Fruit fly (Drosophila melanogaster) whole organism, embryonic: ENCODE data around the gene jv.

Experiments
- Abd-B ChIP-seq: fragments of 200-800 bp; sonication (Bioruptor generic); optimal IDR thresholded peaks from 2 replicates; lab custom pipeline; 2018; ENCODE audit warnings: missing biosample characterization, mild to moderate bottlenecking, missing genetic modification characterization, moderate library complexity
- Asciz ChIP-seq: fragments of 200-800 bp; sonication (Bioruptor generic); optimal IDR thresholded peaks from 2 replicates; lab custom pipeline; 2017; ENCODE audit warnings: missing biosample characterization, mild to moderate bottlenecking, missing genetic modification characterization, missing genetic modification reagents
- Awh ChIP-seq: fragments of 200-800 bp; sonication (Bioruptor generic); IDR thresholded peaks from 2 replicates; pipeline ENCODE4, ENCODE4 v1.3.6; 2022; ENCODE audit warnings: missing biosample characterization, missing genetic modification characterization
- B-H1 ChIP-seq: fragments of 200-800 bp; sonication (Bioruptor generic); IDR thresholded peaks from 3 replicates; pipeline ENCODE4 v1.3.6; 2022; ENCODE audit warnings: missing biosample characterization, missing genetic modification characterization
- BEAF-32 ChIP-seq: fragments of 200-800 bp; sonication (Bioruptor generic); optimal IDR thresholded peaks from 3 replicates; lab custom pipeline; 2017; ENCODE audit warnings: missing biosample characterization, missing genetic modification characterization, mild to moderate bottlenecking, moderate library complexity, missing genetic modification reagents
- C15 ChIP-seq: fragments of 200-800 bp; sonication (Bioruptor generic); IDR thresholded peaks from 3 replicates; pipeline ENCODE4 v1.3.6; 2022; ENCODE audit warnings: missing biosample characterization, missing genetic modification characterization
- CG10147 ChIP-seq: fragments of 200-800 bp; sonication (Bioruptor generic); optimal IDR thresholded peaks from 2 replicates; lab custom pipeline; 2019; ENCODE audit warnings: missing biosample characterization, mild to moderate bottlenecking, missing genetic modification characterization, moderate library complexity
- CG12299 ChIP-seq: fragments of 200-800 bp; sonication (Bioruptor generic); optimal IDR thresholded peaks from 2 replicates; lab custom pipeline; 2018; ENCODE audit warnings: missing biosample characterization, mild to moderate bottlenecking, missing genetic modification characterization
- CG14014 ChIP-seq: fragments of 200-800 bp; sonication (Bioruptor generic); IDR thresholded peaks from 2 replicates; pipeline ENCODE4 v1.3.6; 2022; ENCODE audit warnings: missing biosample characterization, missing genetic modification characterization
- CG15479 ChIP-seq: fragments of 200-800 bp; sonication (Bioruptor generic); optimal IDR thresholded peaks from 3 replicates; lab custom pipeline; 2019; ENCODE audit warnings: missing biosample characterization, mild to moderate bottlenecking, missing genetic modification characterization, moderate library complexity
- CG30403 ChIP-seq: fragments of 200-800 bp; sonication (Bioruptor generic); optimal IDR thresholded peaks from 3 replicates; lab custom pipeline; 2016; ENCODE audit warnings: missing biosample characterization, missing genetic modification characterization
- CG3163 ChIP-seq: fragments of 200-800 bp; sonication (Bioruptor generic); optimal IDR thresholded peaks from 3 replicates; lab custom pipeline; 2016; ENCODE audit warnings: missing biosample characterization, missing genetic modification characterization
- CG3995 ChIP-seq: fragments of 200-800 bp; sonication (Bioruptor generic); optimal IDR thresholded peaks from 3 replicates; lab custom pipeline; 2016; ENCODE audit warnings: missing biosample characterization, missing genetic modification characterization
- CG4617 ChIP-seq: fragments of 200-800 bp; sonication (Bioruptor generic); optimal IDR thresholded peaks from 3 replicates; lab custom pipeline; 2016; ENCODE audit warnings: missing biosample characterization, missing genetic modification characterization, borderline replicate concordance
- CG5953 ChIP-seq: fragments of 200-800 bp; sonication (Bioruptor generic); IDR thresholded peaks from 2 replicates; pipeline ENCODE4 v1.3.6; 2022; ENCODE audit warnings: missing biosample characterization, missing genetic modification characterization
- CG6175 ChIP-seq: fragments of 200-800 bp; sonication (Bioruptor generic); IDR thresholded peaks from 3 replicates; pipeline ENCODE4 v1.3.6; 2022; ENCODE audit warnings: missing biosample characterization, missing genetic modification characterization
- CG6854 ChIP-seq: fragments of 200-800 bp; sonication (Bioruptor generic); optimal IDR thresholded peaks from 3 replicates; lab custom pipeline; 2017; ENCODE audit warnings: missing biosample characterization, mild to moderate bottlenecking, missing genetic modification characterization
- CG7357 ChIP-seq: fragments of 200-800 bp; sonication (Bioruptor generic); IDR thresholded peaks from 3 replicates; pipeline ENCODE4 v1.3.6; 2022; ENCODE audit warnings: missing biosample characterization, missing genetic modification characterization
- CG7987 ChIP-seq: fragments of 200-800 bp; sonication (Bioruptor generic); optimal IDR thresholded peaks from 2 replicates; lab custom pipeline; 2018; ENCODE audit warnings: missing biosample characterization, mild to moderate bottlenecking, missing genetic modification characterization, moderate library complexity
- CG8924 ChIP-seq: fragments of 200-800 bp; optimal IDR thresholded peaks from 3 replicates; lab custom pipeline; 2019; ENCODE audit warnings: missing biosample characterization, mild to moderate bottlenecking, missing genetic modification characterization, moderate library complexity
- CG9797 ChIP-seq: fragments of 200-800 bp; sonication (Bioruptor generic); optimal IDR thresholded peaks from 3 replicates; lab custom pipeline; 2018; ENCODE audit warnings: missing biosample characterization, mild to moderate bottlenecking, missing genetic modification characterization
- CHES-1-like ChIP-seq: fragments of 200-800 bp; sonication (Bioruptor generic); optimal IDR thresholded peaks from 2 replicates; lab custom pipeline; 2016; ENCODE audit warnings: missing biosample characterization, missing genetic modification characterization
- Dfd ChIP-seq, 2 experiments: fragments of >200 bp; optimal IDR thresholded peaks; 2 replicates each; lab custom pipeline; 2017; ENCODE audit warnings: missing biosample characterization in 2 of 2, missing genetic modification characterization in 2 of 2
- Dll ChIP-seq: fragments of 200-800 bp; sonication (Bioruptor generic); IDR thresholded peaks from 4 replicates; pipeline ENCODE4 v1.3.6; 2022; ENCODE audit warnings: missing biosample characterization, missing genetic modification characterization; ENCODE audit not compliant: partially characterized antibody
- Eip74EF ChIP-seq, 2 experiments: fragments of 200-800 bp in 1 of 2; fragments of >200 bp in 1 of 2; sonication (Bioruptor generic) in 1 of 2; optimal IDR thresholded peaks; 2 replicates each; lab custom pipeline; 2017 to 2019; ENCODE audit warnings: missing biosample characterization in 2 of 2, missing genetic modification characterization in 2 of 2, mild to moderate bottlenecking in 1 of 2, moderate library complexity in 1 of 2
- Hr3 ChIP-seq: fragments of 200-800 bp; sonication (Bioruptor generic); optimal IDR thresholded peaks from 3 replicates; lab custom pipeline; 2016; ENCODE audit warnings: missing biosample characterization, missing genetic modification characterization
- Kr ChIP-seq: fragments of 200-800 bp; sonication (Bioruptor generic); optimal IDR thresholded peaks from 2 replicates; lab custom pipeline; 2017; ENCODE audit warnings: missing biosample characterization, mild to moderate bottlenecking, missing genetic modification characterization
- NK7.1 ChIP-seq: fragments of 200-800 bp; sonication (Bioruptor generic); optimal IDR thresholded peaks from 3 replicates; lab custom pipeline; 2016; ENCODE audit warnings: missing biosample characterization, missing genetic modification characterization
- Rfx ChIP-seq: fragments of 200-800 bp; sonication (Bioruptor generic); IDR thresholded peaks from 2 replicates; pipeline ENCODE4 v1.3.6; 2022; ENCODE audit warnings: missing biosample characterization, missing genetic modification characterization
- Usf ChIP-seq: fragments of 200-800 bp; sonication (Bioruptor generic); optimal IDR thresholded peaks from 2 replicates; lab custom pipeline; 2017; ENCODE audit warnings: missing genotype, missing biosample characterization, missing genetic modification characterization
- Xbp1 ChIP-seq: fragments of 200-800 bp; sonication (Bioruptor generic); optimal IDR thresholded peaks from 3 replicates; lab custom pipeline; 2016; ENCODE audit warnings: missing biosample characterization, mild to moderate bottlenecking, missing genetic modification characterization
- al ChIP-seq: fragments of 200-800 bp; sonication (Bioruptor generic); IDR thresholded peaks from 2 replicates; pipeline ENCODE4 v1.3.6; 2022; ENCODE audit warnings: missing biosample characterization, missing genetic modification characterization
- ato ChIP-seq: fragments of 200-800 bp; sonication (Bioruptor generic); IDR thresholded peaks from 2 replicates; pipeline ENCODE4 v1.3.6; 2022; ENCODE audit warnings: missing biosample characterization, missing genetic modification characterization; ENCODE audit not compliant: partially characterized antibody
- btn ChIP-seq: fragments of 200-800 bp; sonication (Bioruptor generic); optimal IDR thresholded peaks from 2 replicates; lab custom pipeline; 2016; ENCODE audit warnings: missing biosample characterization, missing genetic modification characterization
- cas ChIP-seq: fragments of 200-800 bp; sonication (Bioruptor generic); IDR thresholded peaks from 2 replicates; pipeline ENCODE4 v1.3.6; 2022; ENCODE audit warnings: missing biosample characterization, missing genetic modification characterization
- chn ChIP-seq: fragments of 200-800 bp; sonication (Bioruptor generic); optimal IDR thresholded peaks from 2 replicates; lab custom pipeline; 2016; ENCODE audit warnings: missing biosample characterization, missing genetic modification characterization
- ems ChIP-seq: fragments of 200-800 bp; sonication (Bioruptor generic); optimal IDR thresholded peaks from 3 replicates; lab custom pipeline; 2016; ENCODE audit warnings: missing biosample characterization, missing genetic modification characterization
- gcm2 ChIP-seq: fragments of 200-800 bp; sonication (Bioruptor generic); optimal IDR thresholded peaks from 2 replicates; lab custom pipeline; 2016; ENCODE audit warnings: missing biosample characterization, missing genetic modification characterization
- gsb-n ChIP-seq: fragments of 200-800 bp; sonication (Bioruptor generic); optimal IDR thresholded peaks from 3 replicates; lab custom pipeline; 2018; ENCODE audit warnings: missing biosample characterization, mild to moderate bottlenecking, missing genetic modification characterization
- hbn ChIP-seq: fragments of 200-800 bp; sonication (Bioruptor generic); IDR thresholded peaks from 2 replicates; pipeline ENCODE4 v1.3.6; 2022; ENCODE audit warnings: missing biosample characterization, missing genetic modification characterization; ENCODE audit not compliant: partially characterized antibody
- hkb ChIP-seq, 2 experiments: fragments of 200-800 bp in 1 of 2; fragments of >200 bp in 1 of 2; sonication (Bioruptor generic) in 1 of 2; IDR thresholded peaks in 1 of 2; optimal IDR thresholded peaks in 1 of 2; 2 replicates each; pipeline versions ENCODE4 v1.3.6 to Lab custom; 2017 to 2022; ENCODE audit warnings: missing biosample characterization in 1 of 2, missing genetic modification characterization in 1 of 2
- nau ChIP-seq: fragments of 200-800 bp; sonication (Bioruptor generic); optimal IDR thresholded peaks from 3 replicates; lab custom pipeline; 2017; ENCODE audit warnings: missing biosample characterization, mild to moderate bottlenecking, missing genetic modification characterization, missing genetic modification reagents
- oc ChIP-seq: fragments of 200-800 bp; sonication (Bioruptor generic); optimal IDR thresholded peaks from 2 replicates; lab custom pipeline; 2018; ENCODE audit warnings: missing biosample characterization, mild to moderate bottlenecking, missing genetic modification characterization, moderate library complexity
- pb ChIP-seq: fragments of 200-800 bp; sonication (Bioruptor generic); optimal IDR thresholded peaks from 3 replicates; lab custom pipeline; 2016; ENCODE audit warnings: missing biosample characterization, missing genetic modification characterization
- psq ChIP-seq: fragments of 200-800 bp; sonication (Bioruptor generic); optimal IDR thresholded peaks from 2 replicates; lab custom pipeline; 2017; ENCODE audit warnings: missing biosample characterization, missing genetic modification characterization
- salm ChIP-seq: fragments of 200-800 bp; sonication (Bioruptor generic); optimal IDR thresholded peaks from 2 replicates; lab custom pipeline; 2018; ENCODE audit warnings: missing biosample characterization, mild to moderate bottlenecking, missing genetic modification characterization
- tap ChIP-seq: fragments of 200-800 bp; optimal IDR thresholded peaks from 3 replicates; lab custom pipeline; 2019; ENCODE audit warnings: missing biosample characterization, mild to moderate bottlenecking, missing genetic modification characterization, moderate library complexity
- vfl ChIP-seq: fragments of 200-800 bp; sonication (Bioruptor generic); optimal IDR thresholded peaks from 2 replicates; lab custom pipeline; 2016; ENCODE audit warnings: missing biosample characterization, missing genetic modification characterization
- yki ChIP-seq: fragments of >200 bp; optimal IDR thresholded peaks from 3 replicates; lab custom pipeline; 2018
- zfh2 ChIP-seq: fragments of 200-800 bp; sonication (Bioruptor generic); optimal IDR thresholded peaks from 2 replicates; lab custom pipeline; 2016; ENCODE audit warnings: missing biosample characterization, missing genetic modification characterization

The jv gene

DNA sequence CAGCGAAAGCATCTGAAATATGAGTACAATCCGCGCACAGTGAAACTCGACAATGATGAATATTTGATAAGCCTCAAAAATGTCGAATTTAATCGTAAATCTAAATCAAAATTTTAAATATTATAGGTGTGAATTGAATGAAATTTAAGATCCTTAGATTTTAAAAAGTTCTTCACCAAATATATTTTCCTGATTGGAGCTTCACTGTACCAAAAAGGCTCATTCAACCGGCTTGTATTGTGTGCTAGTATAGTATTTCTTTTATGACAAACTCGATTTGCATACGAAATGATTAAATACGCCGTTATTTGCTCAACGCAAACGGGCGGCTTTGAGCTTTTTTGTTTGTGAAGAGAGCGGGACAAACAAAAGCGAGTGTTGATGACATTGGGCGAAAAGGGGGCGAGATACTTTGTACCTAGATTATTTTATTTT lies 36.3 kb downstream of the jv start (continued):
- peak; percentile 66; the same call in 1 of the 3 replicates for TF ChIP-seq CG6175
- peak; percentile 86 for TF ChIP-seq CG8924 (tag; lab: Kevin White, UChicago)
- peak; percentile 73 for TF ChIP-seq B-H1 (GFP tag; lab: Robert Waterston, UW)
- TF ChIP-seq CG3163 (GFP tag; lab: Kevin White, UChicago) = no peak
- peak; percentile 81 for TF ChIP-seq gcm2 (GFP tag; lab: Kevin White, UChicago)
- TF ChIP-seq tap (tag; lab: Kevin White, UChicago) = peak; percentile 79
- TF ChIP-seq chn = peak; percentile 73
- TF ChIP-seq CG7987 (GFP tag; lab: Kevin White, UChicago) = peak; percentile 81
- peak; percentile 83 for TF ChIP-seq cas (GFP tag; lab: Robert Waterston, UW)
- peak in 1 of 2 experiments; percentile 78 for TF ChIP-seq Eip74EF (GFP tag; optimal IDR thresholded peaks at IDR 0.05; lab: Kevin White, UChicago)
- TF ChIP-seq CG12299 = peak; percentile 77
- peak; percentile 61 for TF ChIP-seq pb (GFP tag; lab: Kevin White, UChicago)
- TF ChIP-seq al (GFP tag; lab: Robert Waterston, UW) = peak; percentile 72
- peak; percentile 87 for TF ChIP-seq zfh2
- TF ChIP-seq Dll (GFP tag; lab: Robert Waterston, UW) = no peak
- TF ChIP-seq C15 (GFP tag; lab: Robert Waterston, UW) = peak; percentile 71; the same call in 1 of the 3 replicates
- peak; percentile 88 for TF ChIP-seq CG30403 (GFP tag; lab: Kevin White, UChicago)
- TF ChIP-seq CG15479 = no peak
- TF ChIP-seq btn (GFP tag; lab: Kevin White, UChicago) = no peak
- TF ChIP-seq Awh = peak; percentile 69
- TF ChIP-seq vfl (GFP tag; lab: Kevin White, UChicago) = peak; percentile 76
- TF ChIP-seq CG9797 = no peak
- peak; percentile 76 for TF ChIP-seq Hr3 (GFP tag; lab: Kevin White, UChicago)
- no peak for TF ChIP-seq yki (lab: Kevin White, UChicago)
- TF ChIP-seq ato (GFP tag; lab: Robert Waterston, UW) = no peak
- TF ChIP-seq salm (tag; lab: Kevin White, UChicago) = peak; percentile 72
- TF ChIP-seq CG14014 = peak; percentile 91
- peak; percentile 69 for TF ChIP-seq NK7.1 (GFP tag; lab: Kevin White, UChicago)
- TF ChIP-seq CG3995 (GFP tag; lab: Kevin White, UChicago) = peak; percentile 57
- peak; percentile 17 for TF ChIP-seq CG4617
- TF ChIP-seq BEAF-32 = no peak
- peak; percentile 73 for TF ChIP-seq Abd-B (GFP tag; lab: Kevin White, UChicago)
- TF ChIP-seq CG10147 (GFP tag; lab: Kevin White, UChicago) = peak; percentile 86
- TF ChIP-seq psq (GFP tag; lab: Kevin White, UChicago) = peak; percentile 29
- TF ChIP-seq gsb-n (tag; lab: Kevin White, UChicago) = peak; percentile 70
- peak; percentile 73; the same call in 1 of the 2 replicates for TF ChIP-seq CG5953 (GFP tag; lab: Robert Waterston, UW)
- peak; percentile 81 for TF ChIP-seq Xbp1
- no peak for TF ChIP-seq hbn (GFP tag; lab: Robert Waterston, UW)
- TF ChIP-seq hkb (optimal IDR thresholded peaks at IDR 0.05; lab: Kevin White, UChicago) = no peak
- peak; percentile 86 for TF ChIP-seq hkb (GFP tag; IDR thresholded peaks at IDR 0.05; lab: Robert Waterston, UW)
- TF ChIP-seq Dfd (GFP tag; optimal IDR thresholded peaks at IDR 0.05; lab: Kevin White, UChicago) = no peak
- TF ChIP-seq CHES-1-like (GFP tag; lab: Kevin White, UChicago) = peak; percentile 75
- peak; percentile 95 for TF ChIP-seq Rfx (GFP tag; lab: Robert Waterston, UW)
- peak; percentile 89 for TF ChIP-seq oc (tag; lab: Kevin White, UChicago)
- TF ChIP-seq Usf (GFP tag; lab: Kevin White, UChicago) = peak; percentile 10
- TF ChIP-seq Kr = no peak
- TF ChIP-seq ems (GFP tag; lab: Kevin White, UChicago) = peak; percentile 75
- TF ChIP-seq nau = peak; percentile 70
- TF ChIP-seq Asciz (GFP tag; lab: Kevin White, UChicago) = peak; percentile 80
- peak; percentile 53; the same call in 2 of the 3 replicates for TF ChIP-seq CG7357 (GFP tag; lab: Robert Waterston, UW)
- TF ChIP-seq CG6854 (GFP tag; lab: Kevin White, UChicago) = peak; percentile 71
